Fruit fly (Drosophila melanogaster) whole organism, adult: ENCODE measurements around the gene CG33271.
A peak's percentile ranks its signal among the peaks of the same experiment; 100 is the strongest.

ENCODE experiments used
- CG11617 ChIP-seq: fragments of 200-800 bp; sonication (Bioruptor generic); optimal IDR thresholded peaks from 2 replicates; lab custom pipeline; 2017; ENCODE audit warnings: mild to moderate bottlenecking, missing biosample characterization, missing genetic modification reagents, missing genetic modification characterization
- CG12768 ChIP-seq: fragments of 200-800 bp; sonication (Bioruptor generic); optimal IDR thresholded peaks from 2 replicates; lab custom pipeline; 2017; ENCODE audit warnings: missing biosample characterization, missing genetic modification characterization, mild to moderate bottlenecking, moderate library complexity, missing genetic modification reagents
- CG14711 ChIP-seq: fragments of 200-800 bp; sonication (Bioruptor generic); optimal IDR thresholded peaks from 2 replicates; lab custom pipeline; 2018; ENCODE audit warnings: missing biosample characterization, mild to moderate bottlenecking, missing genetic modification characterization, moderate library complexity
- CG1620 ChIP-seq: fragments of 200-800 bp; sonication (Bioruptor generic); optimal IDR thresholded peaks from 2 replicates; lab custom pipeline; 2016; ENCODE audit warnings: missing biosample characterization, missing genetic modification characterization
- CG33017 ChIP-seq: fragments of 200-800 bp; sonication (Bioruptor generic); optimal IDR thresholded peaks from 2 replicates; lab custom pipeline; 2018; ENCODE audit warnings: missing biosample characterization, mild to moderate bottlenecking, missing genetic modification characterization, moderate library complexity
- CG5204 ChIP-seq: fragments of 200-800 bp; sonication (Bioruptor generic); optimal IDR thresholded peaks from 2 replicates; lab custom pipeline; 2016; ENCODE audit warnings: missing biosample characterization, missing genetic modification characterization
- CG7045 ChIP-seq: fragments of 200-800 bp; sonication (Bioruptor generic); optimal IDR thresholded peaks from 2 replicates; lab custom pipeline; 2017; ENCODE audit warnings: missing biosample characterization, mild to moderate bottlenecking, missing genetic modification characterization
- CG7101 ChIP-seq: fragments of 200-800 bp; sonication (Bioruptor generic); optimal IDR thresholded peaks from 2 replicates; lab custom pipeline; 2018; ENCODE audit warnings: missing biosample characterization, mild to moderate bottlenecking, missing genetic modification characterization, moderate library complexity
- Clk ChIP-seq: fragments of 200-800 bp; sonication (Bioruptor generic); optimal IDR thresholded peaks from 2 replicates; lab custom pipeline; 2017; ENCODE audit warnings: missing biosample characterization, missing genetic modification characterization
- Crg-1 ChIP-seq: fragments of 200-800 bp; sonication (Bioruptor generic); optimal IDR thresholded peaks from 2 replicates; lab custom pipeline; 2016; ENCODE audit warnings: missing biosample characterization, missing genetic modification characterization
- Hr96 ChIP-seq: fragments of 200-800 bp; sonication (Bioruptor generic); optimal IDR thresholded peaks from 2 replicates; lab custom pipeline; 2016; ENCODE audit warnings: missing biosample characterization, missing genetic modification characterization
- Mnt ChIP-seq: fragments of 200-800 bp; sonication (Bioruptor generic); optimal IDR thresholded peaks from 2 replicates; lab custom pipeline; 2016; ENCODE audit warnings: missing biosample characterization, mild to moderate bottlenecking, missing genetic modification characterization
- bab1 ChIP-seq: fragments of 200-800 bp; sonication (Bioruptor generic); optimal IDR thresholded peaks from 3 replicates; lab custom pipeline; 2019; ENCODE audit warnings: missing biosample characterization, mild to moderate bottlenecking, missing genetic modification characterization, moderate library complexity
- cic ChIP-seq: fragments of 200-800 bp; sonication (Bioruptor generic); optimal IDR thresholded peaks from 2 replicates; lab custom pipeline; 2017; ENCODE audit warnings: missing biosample characterization, mild to moderate bottlenecking, missing genetic modification characterization, moderate library complexity
- cnc ChIP-seq, 2 experiments: fragments of >200 bp; optimal IDR thresholded peaks; 2 replicates each; lab custom pipeline; 2017
- kay ChIP-seq: fragments of 200-800 bp; sonication (Bioruptor generic); peaks from one replicate; lab custom pipeline; 2016; ENCODE audit warnings: missing biosample characterization, missing genetic modification characterization, borderline replicate concordance
- ovo ChIP-seq: fragments of 200-800 bp; sonication (Bioruptor generic); optimal IDR thresholded peaks from 2 replicates; lab custom pipeline; 2016; ENCODE audit warnings: missing biosample characterization, missing genetic modification characterization
- pad ChIP-seq: fragments of 200-800 bp; sonication (Bioruptor generic); optimal IDR thresholded peaks from 3 replicates; lab custom pipeline; 2017; ENCODE audit warnings: missing biosample characterization, missing genetic modification characterization, mild to moderate bottlenecking, moderate library complexity, missing genetic modification reagents
- tj ChIP-seq: fragments of 200-800 bp; sonication (Bioruptor generic); optimal IDR thresholded peaks from 3 replicates; lab custom pipeline; 2017; ENCODE audit warnings: missing biosample characterization, mild to moderate bottlenecking, missing genetic modification characterization, moderate library complexity
- toe ChIP-seq: fragments of 200-800 bp; sonication (Bioruptor generic); optimal IDR thresholded peaks from 2 replicates; lab custom pipeline; 2016; ENCODE audit warnings: missing biosample characterization, missing genetic modification characterization

The CG33271 gene

DNA sequence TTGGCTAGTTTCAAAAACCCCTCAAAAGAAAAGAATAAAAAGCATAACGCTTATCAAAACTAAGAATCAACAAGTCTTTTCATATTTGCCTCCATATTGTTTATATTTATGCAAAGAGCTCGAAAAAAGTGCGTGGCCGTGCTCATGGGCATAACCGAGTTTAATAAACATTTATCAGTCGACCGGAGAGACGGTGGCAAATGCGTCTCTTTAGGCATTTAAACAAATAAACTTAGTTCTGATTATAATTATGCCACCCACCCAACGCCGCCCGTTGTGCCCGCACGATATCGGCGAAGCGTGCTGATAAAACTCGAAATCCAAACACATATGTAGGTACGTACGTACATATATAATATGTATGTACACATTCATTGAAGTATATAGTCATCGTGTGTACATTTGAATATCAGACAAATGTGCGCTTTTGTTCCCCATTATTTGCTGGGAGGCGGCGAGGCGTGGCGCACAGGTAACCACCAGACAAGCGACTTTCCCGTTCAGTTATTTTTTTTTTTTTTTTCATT, 48.8 kb downstream of the CG33271 start:
- no peak for TF ChIP-seq toe (GFP tag; lab: Kevin White, UChicago)
- peak; percentile 39 for TF ChIP-seq Crg-1 (GFP tag; lab: Kevin White, UChicago)
- no peak for TF ChIP-seq CG1620 (GFP tag; lab: Kevin White, UChicago)
- TF ChIP-seq Clk: no peak
- TF ChIP-seq CG12768 (GFP tag; lab: Kevin White, UChicago): peak; percentile 46
- no peak for TF ChIP-seq Hr96 (GFP tag; lab: Kevin White, UChicago)
- TF ChIP-seq CG11617 (GFP tag; lab: Kevin White, UChicago): no peak
- no peak for TF ChIP-seq pad (GFP tag; lab: Kevin White, UChicago)
- peak; percentile 37 for TF ChIP-seq CG7101 (tag; lab: Kevin White, UChicago)
- TF ChIP-seq CG33017: peak; percentile 8
- no peak for TF ChIP-seq CG5204
- TF ChIP-seq Mnt (GFP tag; lab: Kevin White, UChicago): peak; percentile 33
- TF ChIP-seq cic (GFP tag; lab: Kevin White, UChicago): peak; percentile 57
- no peak for TF ChIP-seq bab1
- TF ChIP-seq CG14711: no peak
- TF ChIP-seq CG7045 (GFP tag; lab: Kevin White, UChicago): peak; percentile 53
- TF ChIP-seq tj (GFP tag; lab: Kevin White, UChicago): no peak
- no peak for TF ChIP-seq kay
- no peak for TF ChIP-seq cnc (optimal IDR thresholded peaks at IDR 0.05; lab: Kevin White, UChicago)
- TF ChIP-seq ovo (GFP tag; lab: Kevin White, UChicago): peak; percentile 38
